Worm (Caenorhabditis elegans) whole organism, L1 larva: ENCODE measurements around the gene acr-10.
A peak's percentile ranks its signal among the peaks of the same experiment; 100 is the strongest.

Experiments
- C04F5.9 ChIP-seq: sonication (generic microtip); optimal IDR thresholded peaks from 2 replicates; lab custom pipeline; 2016; ENCODE audit warnings: missing genetic modification characterization, missing compliant biosample characterization
- aha-1 ChIP-seq: fragments of 150-350 bp; optimal IDR thresholded peaks from 2 replicates; lab custom pipeline; 2014; ENCODE audit warnings: missing biosample characterization, missing genetic modification characterization
- blmp-1 ChIP-seq: fragments of 150-350 bp; optimal IDR thresholded peaks from 2 replicates; lab custom pipeline; 2014; ENCODE audit warnings: missing biosample characterization, missing genetic modification characterization
- elt-2 ChIP-seq: sonication (generic microtip); optimal IDR thresholded peaks from 2 replicates; lab custom pipeline; 2016; ENCODE audit warnings: missing genetic modification characterization, mild to moderate bottlenecking, inconsistent platforms, missing compliant biosample characterization, missing genetic modification reagents
- fkh-4 ChIP-seq: sonication (generic microtip); optimal IDR thresholded peaks from 2 replicates; lab custom pipeline; 2016; ENCODE audit warnings: missing compliant biosample characterization, missing genetic modification characterization, borderline replicate concordance
- fos-1 ChIP-seq: fragments of 150-350 bp; optimal IDR thresholded peaks from 2 replicates; lab custom pipeline; 2014; ENCODE audit warnings: missing biosample characterization, missing genetic modification characterization
- lin-13 ChIP-seq: fragments of 150-350 bp; optimal IDR thresholded peaks from 2 replicates; lab custom pipeline; 2014; ENCODE audit warnings: missing biosample characterization, missing genetic modification reagents, missing genetic modification characterization
- nhr-28 ChIP-seq: fragments of 150-350 bp; optimal IDR thresholded peaks from 2 replicates; lab custom pipeline; 2014; ENCODE audit warnings: missing biosample characterization, missing genetic modification characterization
- nhr-47 ChIP-seq: sonication (generic microtip); optimal IDR thresholded peaks from 2 replicates; lab custom pipeline; 2016; ENCODE audit warnings: mild to moderate bottlenecking, missing genetic modification characterization, moderate library complexity, missing compliant biosample characterization
- pag-3 ChIP-seq: sonication (generic microtip); optimal IDR thresholded peaks from 2 replicates; lab custom pipeline; 2017; ENCODE audit warnings: missing genetic modification characterization, mild to moderate bottlenecking, missing compliant biosample characterization, antibody characterized with exemption, borderline replicate concordance; ENCODE audit not compliant: insufficient read depth
- snpc-4 ChIP-seq: fragments of 150-350 bp; optimal IDR thresholded peaks from 2 replicates; lab custom pipeline; 2014; ENCODE audit warnings: missing biosample characterization, missing genetic modification characterization
- unc-62 ChIP-seq: fragments of 150-350 bp; optimal IDR thresholded peaks from 2 replicates; lab custom pipeline; 2014; ENCODE audit warnings: missing biosample characterization, missing genetic modification reagents, missing genetic modification characterization

DNA sequence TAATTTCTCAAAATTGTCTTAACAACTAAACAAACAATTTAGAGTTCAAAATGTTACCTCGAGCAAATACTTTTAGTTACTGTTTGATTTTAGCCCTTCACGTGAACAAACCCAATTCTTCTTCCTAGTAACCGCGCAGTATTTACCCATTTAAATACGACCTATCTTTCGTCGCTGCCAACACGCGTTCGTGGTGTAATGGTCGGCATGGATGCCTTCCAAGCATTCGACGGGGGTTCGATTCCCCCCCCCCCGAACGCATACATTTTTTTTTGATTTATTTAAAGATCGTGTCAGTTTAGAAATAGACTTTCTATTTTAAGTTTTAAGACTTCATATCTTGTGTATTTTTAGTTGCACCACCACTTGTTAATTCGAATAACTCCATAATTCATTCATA, 27.6 kb upstream of the acr-10 start:
- TF ChIP-seq pag-3 (no peak), elt-2 (peak; percentile 4), snpc-4 (tag; lab: Kevin White, UChicago) (no peak), nhr-28 (tag; lab: Kevin White, UChicago) (no peak), fkh-4 (no peak), C04F5.9 (tag; lab: Kevin White, UChicago) (no peak), fos-1 (no peak), nhr-47 (tag; lab: Kevin White, UChicago) (no peak), aha-1 (tag; lab: Kevin White, UChicago) (no peak), unc-62 (GFP tag; lab: Kevin White, UChicago) (no peak), lin-13 (no peak), blmp-1 (tag; lab: Kevin White, UChicago) (no peak)
